Fruit fly (Drosophila melanogaster) whole organism, pupa: Measurements from ENCODE around the gene Ir7a.
A peak's percentile ranks its signal among the peaks of the same experiment; 100 is the strongest.

Experiments used
- CG10348 ChIP-seq: fragments of 200-800 bp; sonication (Bioruptor generic); IDR thresholded peaks from 2 replicates; pipeline ENCODE4 v1.3.6; 2022; ENCODE audit warnings: missing biosample characterization, missing genetic modification characterization
- CG12605 ChIP-seq: fragments of 200-800 bp; sonication (Bioruptor generic); IDR thresholded peaks from 2 replicates; pipeline ENCODE4 v1.3.6; 2022; ENCODE audit warnings: missing biosample characterization, missing genetic modification characterization
- CG13204 ChIP-seq: fragments of 200-800 bp; sonication (Bioruptor generic); optimal IDR thresholded peaks from 2 replicates; lab custom pipeline; 2018; ENCODE audit warnings: missing biosample characterization, mild to moderate bottlenecking, missing genetic modification characterization, moderate library complexity
- CG14655 ChIP-seq: fragments of 200-800 bp; sonication (Bioruptor generic); optimal IDR thresholded peaks from 3 replicates; lab custom pipeline; 2017; ENCODE audit warnings: mild to moderate bottlenecking, missing biosample characterization, missing genetic modification reagents, missing genetic modification characterization
- CG8301 ChIP-seq: fragments of 200-800 bp; sonication (Bioruptor generic); optimal IDR thresholded peaks from 2 replicates; lab custom pipeline; 2018; ENCODE audit warnings: missing biosample characterization, mild to moderate bottlenecking, missing genetic modification characterization
- Pif1B ChIP-seq: fragments of 200-800 bp; sonication (Bioruptor generic); optimal IDR thresholded peaks from 3 replicates; lab custom pipeline; 2016; ENCODE audit warnings: missing biosample characterization, missing genetic modification characterization
- gl ChIP-seq: fragments of 200-800 bp; sonication (Bioruptor generic); optimal IDR thresholded peaks from 2 replicates; lab custom pipeline; 2018; ENCODE audit warnings: missing biosample characterization, mild to moderate bottlenecking, missing genetic modification characterization
- rn ChIP-seq: fragments of 200-800 bp; sonication (Bioruptor generic); IDR thresholded peaks from 2 replicates; pipeline ENCODE4 v1.3.6; 2022; ENCODE audit warnings: missing biosample characterization, missing genetic modification characterization

- peak; percentile 43 for TF ChIP-seq Pif1B
- peak; percentile 45 for TF ChIP-seq CG8301 (tag; lab: Kevin White, UChicago)
- TF ChIP-seq rn (GFP tag; lab: Robert Waterston, UW), result peak; percentile 25; the same call in 1 of the 2 replicates
- no peak for TF ChIP-seq CG14655
- peak; percentile 60; the same call in 1 of the 2 replicates for TF ChIP-seq CG10348 (GFP tag; lab: Robert Waterston, UW)
- TF ChIP-seq CG13204 (GFP tag; lab: Kevin White, UChicago), result no peak
- TF ChIP-seq gl (tag; lab: Kevin White, UChicago), result no peak
- no peak for TF ChIP-seq CG12605 (GFP tag; lab: Robert Waterston, UW)
Measured at dm6 chrX:7734131-7734930, 30.5 kb upstream of the Ir7a start, which contains the start of the genes Pdp and Rab39.
